Worm (Caenorhabditis elegans): Measurements from ENCODE around the gene B0393.4.

DNA sequence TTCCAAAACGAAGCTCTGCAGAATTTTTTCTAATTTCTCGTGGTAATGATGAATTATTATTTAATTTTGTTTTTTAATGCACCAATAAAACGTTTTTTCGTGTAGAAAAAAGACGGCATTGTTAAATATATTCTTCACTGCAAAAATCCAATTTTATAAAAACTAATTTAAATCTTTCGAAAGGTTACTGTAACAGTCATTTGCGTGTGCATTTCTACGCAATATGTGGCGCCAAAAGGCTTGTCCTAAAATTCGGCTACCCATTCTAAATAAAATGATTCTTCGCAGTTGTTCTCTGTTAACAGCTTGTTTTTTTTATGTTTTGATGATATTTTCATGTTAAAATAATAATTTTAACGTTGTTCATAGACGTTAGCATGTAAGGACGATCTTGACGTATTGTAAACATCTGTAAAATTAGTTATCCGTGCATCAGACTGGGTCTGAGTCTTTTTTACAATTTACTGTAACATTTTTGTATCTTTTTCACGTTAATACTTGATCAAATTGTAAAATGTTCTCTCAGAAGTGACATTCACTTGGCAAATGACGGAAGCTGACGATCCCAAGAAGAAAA, 29.2 kb upstream of the B0393.4 start, which contains the start of gene mip-1:
- no peak for TF ChIP-seq F13C5.2 (tag; optimal IDR thresholded peaks at IDR 0.05)
- TF ChIP-seq hmbx-1 (tag; optimal IDR thresholded peaks at IDR 0.05): no peak
- TF ChIP-seq aly-1 (tag; optimal IDR thresholded peaks at IDR 0.05): no peak
- TF ChIP-seq ama-1 (optimal IDR thresholded peaks at IDR 0.05): no peak
- no peak for TF ChIP-seq scrt-1 (GFP tag; IDR thresholded peaks at IDR 0.05)
- TF ChIP-seq hnd-1 (tag; optimal IDR thresholded peaks at IDR 0.05): no peak
- no peak for TF ChIP-seq B0310.2 (tag; optimal IDR thresholded peaks at IDR 0.05)
- no peak for TF ChIP-seq flt-1 (GFP tag; IDR thresholded peaks at IDR 0.05)
- TF ChIP-seq ceh-36 (tag; optimal IDR thresholded peaks at IDR 0.05): no peak
- TF ChIP-seq tbx-37 (GFP tag; conservative IDR thresholded peaks at IDR 0.05): no peak
- TF ChIP-seq tbx-11 (GFP tag; IDR thresholded peaks at IDR 0.05): no peak

Measured in whole organism, early embryonic.